Fruit fly (Drosophila melanogaster) whole organism: ENCODE data around the gene Polr2A.

Source experiments
- CG8478 ChIP-seq: fragments of >200 bp; optimal IDR thresholded peaks from 2 replicates; lab custom pipeline; 2018; ENCODE audit warnings: inconsistent platforms
- EcR ChIP-seq, 2 experiments: fragments of >200 bp; optimal IDR thresholded peaks; 2 replicates each; lab custom pipeline; 2017; ENCODE audit warnings: missing biosample characterization in 2 of 2, missing genetic modification characterization in 2 of 2, missing genetic modification reagents in 2 of 2
- pan ChIP-seq: fragments of >200 bp; optimal IDR thresholded peaks from 2 replicates; lab custom pipeline; 2017

DNA sequence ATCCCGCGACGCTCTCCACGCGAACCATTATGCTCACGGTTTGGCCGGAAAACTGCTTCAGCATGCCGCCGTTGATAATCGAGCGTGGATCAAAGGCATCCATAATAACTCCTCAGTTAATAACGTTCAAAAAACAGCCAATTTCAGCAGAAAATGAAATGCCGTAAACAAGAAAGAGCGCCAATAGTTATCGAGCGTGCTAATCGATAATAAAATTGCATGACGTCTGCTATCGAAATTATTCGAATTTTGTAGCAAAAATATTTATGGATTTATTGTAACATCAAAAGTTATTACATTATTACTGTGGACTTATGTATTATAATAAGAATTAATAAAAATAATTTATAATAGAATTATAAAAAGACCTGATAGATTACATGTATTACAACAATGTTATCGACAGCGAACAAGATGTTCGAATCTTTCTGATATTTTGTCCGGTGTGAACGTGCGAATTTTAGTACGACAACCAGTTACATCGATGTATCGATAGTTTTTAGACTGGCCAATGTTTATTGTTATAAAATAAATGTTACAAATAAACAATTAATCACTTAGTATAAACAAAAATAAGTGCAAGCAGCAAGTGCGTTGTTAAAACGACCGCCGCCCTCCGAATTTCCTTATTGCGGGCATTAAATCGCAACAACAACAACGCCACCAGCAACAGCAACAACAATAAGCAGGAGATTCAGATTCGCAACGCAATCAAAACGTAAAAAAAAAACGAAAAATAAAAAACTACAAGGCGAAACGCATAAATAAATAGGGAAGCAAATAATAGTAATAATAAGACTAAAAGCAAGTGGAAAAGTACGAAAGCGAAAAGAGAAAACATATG lies 45.7 kb upstream of the Polr2A start, which contains the start of the genes RPA3 and Met:
- TF ChIP-seq pan (lab: Kevin White, UChicago), result no peak
- TF ChIP-seq CG8478 (lab: Kevin White, UChicago), result no peak
- no peak for TF ChIP-seq EcR (GFP tag; optimal IDR thresholded peaks at IDR 0.05; lab: Kevin White, UChicago)
